Worm (Caenorhabditis elegans) whole organism, L4/young adult: ENCODE data around the gene ugt-5.

Experiments
- W03F9.2 ChIP-seq: fragments of 150-350 bp; optimal IDR thresholded peaks from 2 replicates; lab custom pipeline; 2014; ENCODE audit warnings: missing biosample characterization, missing genetic modification characterization
- dao-5 ChIP-seq: sonication (generic microtip); optimal IDR thresholded peaks from 2 replicates; lab custom pipeline; 2016; ENCODE audit warnings: missing genotype, missing genetic modification characterization, moderate library complexity, missing compliant biosample characterization
- him-1 ChIP-seq: sonication (generic microtip); optimal IDR thresholded peaks from 2 replicates; lab custom pipeline; 2016; ENCODE audit warnings: missing genotype, missing genetic modification reagents, missing genetic modification characterization, missing compliant biosample characterization

ugt-5 gene

DNA sequence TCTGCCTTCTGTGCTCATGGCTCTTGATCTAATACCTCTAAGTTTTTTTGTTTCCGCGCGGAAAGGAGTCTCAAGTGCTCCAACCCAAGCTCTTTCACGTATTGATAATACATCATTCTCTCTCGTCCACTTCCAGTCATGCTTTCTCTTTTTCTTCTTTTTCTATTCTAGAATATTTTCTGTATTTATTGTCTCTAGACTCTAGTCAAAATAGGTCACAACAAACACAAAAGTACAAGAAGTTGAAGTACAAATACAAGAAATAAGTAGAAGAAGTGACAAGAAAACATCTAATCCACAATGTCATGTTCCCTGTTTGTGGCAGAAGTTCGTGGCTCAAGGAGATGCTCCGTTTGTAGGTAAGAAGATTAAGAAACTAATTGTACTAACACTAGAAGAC is 19.5 kb downstream of the ugt-5 start, which contains the start of gene ZC455.1:
Gene ZC455.1, plus strand, starts transcription at position 301 of the 400 bp plus-strand sequence.
- TF ChIP-seq him-1 (no peak), W03F9.2 (tag; lab: Kevin White, UChicago) (no peak), dao-5 (tag; lab: Kevin White, UChicago) (no peak)

DNA sequence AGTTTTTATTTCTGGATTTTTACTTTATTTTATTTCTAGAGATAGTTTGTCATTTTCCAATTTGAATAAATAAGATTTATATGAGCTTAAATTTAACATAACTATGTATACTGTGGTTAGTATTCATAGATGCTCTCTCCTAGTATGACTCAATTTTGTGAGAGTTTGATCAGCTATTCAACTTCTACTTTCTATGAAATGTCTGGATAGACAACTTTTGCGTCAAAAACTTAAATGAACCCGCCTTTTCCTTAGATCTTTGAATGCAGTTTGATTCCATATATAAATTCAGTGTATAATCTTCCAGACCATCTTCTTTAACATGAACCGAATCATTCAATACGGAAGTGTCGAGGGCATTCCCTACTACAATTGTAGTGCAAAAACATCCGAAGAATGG is 23.8 kb downstream of the ugt-5 start, which contains the start of gene srt-43:
Gene srt-43, plus strand, starts transcription at position 301 of the 400 bp plus-strand sequence.
- TF ChIP-seq him-1: no peak
- no peak for TF ChIP-seq W03F9.2 (tag; lab: Kevin White, UChicago)
- no peak for TF ChIP-seq dao-5 (tag; lab: Kevin White, UChicago)

DNA sequence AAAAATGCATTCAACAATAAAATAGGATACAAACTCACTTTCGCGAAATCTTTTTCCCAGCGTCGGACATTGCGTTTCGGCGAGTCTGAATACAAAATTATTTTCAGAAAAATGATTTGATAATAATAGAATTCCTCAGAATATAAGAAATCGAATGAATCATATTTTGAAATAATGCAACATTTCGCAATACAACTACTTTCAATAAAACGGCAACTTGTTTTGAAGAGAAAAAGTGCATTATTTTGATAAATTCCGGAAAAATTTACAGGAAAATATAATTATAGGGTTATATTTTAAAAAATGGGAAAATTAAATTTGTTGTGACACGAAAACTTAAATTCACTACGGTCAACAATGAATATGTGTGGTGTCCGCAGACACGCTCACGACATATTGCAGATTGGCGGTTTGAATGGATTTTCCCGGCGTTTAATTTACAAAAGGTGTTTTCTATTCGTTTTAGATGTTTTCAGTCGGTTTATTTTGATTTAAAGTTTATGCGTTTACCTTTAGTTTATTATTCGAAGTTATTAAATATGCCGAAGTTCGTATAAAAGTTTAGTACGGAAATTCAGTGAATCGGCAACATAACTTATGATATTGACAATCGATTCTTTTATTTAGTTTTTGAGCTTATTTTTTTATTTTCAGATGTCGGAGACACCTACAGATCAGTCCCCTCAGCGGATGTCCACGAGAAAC is 29.3 kb downstream of the ugt-5 start, which contains the start of the genes abcf-1 and scc-3:
Gene abcf-1, minus strand, starts transcription at position 85 of the 705 bp plus-strand sequence.
Gene scc-3, plus strand, starts transcription at position 655 of the 705 bp plus-strand sequence.
- peak; percentile 11 for TF ChIP-seq W03F9.2 (tag; lab: Kevin White, UChicago)
- no peak for TF ChIP-seq dao-5 (tag; lab: Kevin White, UChicago)

ce11 chrV:12760913-12761312 is 31.9 kb downstream of the ugt-5 start, which contains the start of gene F18E2.15:
F18E2.15 (minus strand) TSS chrV:12761013.
- TF ChIP-seq W03F9.2 (tag; lab: Kevin White, UChicago) (no peak), dao-5 (tag; lab: Kevin White, UChicago) (no peak), him-1 (no peak)

DNA sequence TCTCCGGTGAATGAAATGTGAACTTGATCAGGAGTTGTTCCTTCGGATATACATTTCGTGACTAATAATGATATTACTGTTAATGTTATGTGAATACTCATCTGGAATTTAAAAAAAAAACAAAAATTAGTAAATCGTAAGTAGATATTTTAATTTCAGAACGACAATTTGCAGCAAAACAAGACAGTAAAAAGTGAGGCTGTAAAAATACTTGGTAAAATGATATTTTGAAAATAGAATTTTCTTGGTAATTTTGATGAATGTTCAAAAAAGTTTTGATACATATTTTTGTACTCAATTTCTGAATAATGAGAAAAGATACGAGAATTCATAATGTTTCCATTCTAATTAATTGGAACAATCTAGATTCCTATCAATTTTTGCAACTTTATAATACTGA is 33.1 kb downstream of the ugt-5 start, which contains the start of gene papl-1:
Gene papl-1, minus strand, starts transcription at position 101 of the 400 bp plus-strand sequence.
- TF ChIP-seq him-1 (no peak), W03F9.2 (tag; lab: Kevin White, UChicago) (no peak), dao-5 (tag; lab: Kevin White, UChicago) (no peak)

DNA sequence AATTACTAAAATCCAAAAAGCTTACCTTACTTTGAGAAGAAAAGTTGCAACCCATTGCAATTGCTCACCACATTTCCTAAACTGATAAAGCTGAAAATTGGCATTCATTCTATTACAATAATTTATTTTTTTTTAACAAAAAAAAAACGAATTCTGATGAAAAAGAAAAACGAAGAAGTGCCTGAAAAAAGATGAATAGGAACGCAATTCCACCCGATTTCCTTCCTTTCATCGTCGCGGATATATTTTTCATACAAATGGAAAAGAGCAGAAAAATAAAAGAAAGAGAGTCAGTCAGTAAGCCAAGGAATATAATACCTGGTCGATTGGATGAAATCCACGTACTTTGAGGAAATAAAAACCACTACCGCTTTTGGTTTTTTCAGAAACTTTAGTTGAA is 37.9 kb downstream of the ugt-5 start, which contains the start of gene gpa-13:
Gene gpa-13, minus strand, starts transcription at position 101 of the 400 bp plus-strand sequence.
- TF ChIP-seq him-1 (no peak), dao-5 (tag; lab: Kevin White, UChicago) (no peak), W03F9.2 (tag; lab: Kevin White, UChicago) (no peak)

DNA sequence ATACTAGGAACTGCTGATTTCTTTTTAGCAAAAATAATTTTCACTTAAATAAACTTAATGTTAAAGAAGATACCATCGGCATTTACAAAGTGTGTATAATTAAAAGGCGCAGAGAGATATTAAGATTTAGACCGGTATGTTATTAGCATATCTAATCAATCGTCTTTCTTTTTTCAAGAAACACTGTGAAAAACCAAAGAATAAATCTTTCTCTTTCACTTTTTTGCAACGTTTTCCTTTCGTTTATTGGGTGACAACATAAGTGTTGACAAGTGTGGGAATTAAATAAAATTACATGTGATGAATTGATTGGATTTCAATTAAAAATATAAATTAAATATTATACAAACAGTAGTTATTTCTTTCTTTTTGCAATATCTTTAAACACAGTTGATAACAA is 40.4 kb downstream of the ugt-5 start, which contains the start of gene C15C8.8:
Gene C15C8.8, minus strand, starts transcription at position 101 of the 400 bp plus-strand sequence.
- TF ChIP-seq him-1 (no peak), dao-5 (tag; lab: Kevin White, UChicago) (no peak), W03F9.2 (tag; lab: Kevin White, UChicago) (no peak)

ce11 chrV:12751495-12752050 is 41.2 kb downstream of the ugt-5 start, which contains the start of gene C15C8.6:
C15C8.6 (minus strand) TSS chrV:12751545.
- TF ChIP-seq him-1: no peak
- no peak for TF ChIP-seq dao-5 (tag; lab: Kevin White, UChicago)
- TF ChIP-seq W03F9.2 (tag; lab: Kevin White, UChicago): no peak

ce11 chrV:12749558-12749957 is 43.2 kb downstream of the ugt-5 start:
- no peak for TF ChIP-seq dao-5 (tag; lab: Kevin White, UChicago)
- TF ChIP-seq W03F9.2 (tag; lab: Kevin White, UChicago): no peak
- no peak for TF ChIP-seq him-1

ce11 chrV:12747856-12748255 is 44.9 kb downstream of the ugt-5 start, which contains the start of gene C15C8.5:
C15C8.5 (plus strand) TSS chrV:12748007.
- no peak for TF ChIP-seq him-1
- no peak for TF ChIP-seq dao-5 (tag; lab: Kevin White, UChicago)
- TF ChIP-seq W03F9.2 (tag; lab: Kevin White, UChicago): no peak

DNA sequence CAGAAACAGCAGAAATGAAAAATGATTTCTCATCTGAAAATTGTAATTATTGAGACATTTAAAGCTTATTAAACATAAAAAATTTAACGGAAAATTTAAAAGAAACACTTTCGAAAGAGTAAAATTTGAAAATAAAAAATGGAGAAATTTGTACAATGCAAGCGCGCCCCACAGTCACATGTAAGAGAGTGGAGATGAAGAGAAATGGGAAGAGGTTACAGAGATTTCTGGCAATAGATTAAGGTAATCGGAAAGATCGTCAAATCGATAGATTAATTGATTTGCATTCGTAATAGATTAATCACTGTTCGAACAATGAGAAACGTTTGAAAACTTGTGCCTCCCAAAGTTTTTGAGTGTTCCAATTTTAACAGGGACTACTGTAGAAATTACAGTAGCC is 45.3 kb downstream of the ugt-5 start, which contains the start of gene C15C8.4:
Gene C15C8.4, minus strand, starts transcription at position 33 of the 400 bp plus-strand sequence.
- no peak for TF ChIP-seq dao-5 (tag; lab: Kevin White, UChicago)
- TF ChIP-seq W03F9.2 (tag; lab: Kevin White, UChicago): no peak
- no peak for TF ChIP-seq him-1

DNA sequence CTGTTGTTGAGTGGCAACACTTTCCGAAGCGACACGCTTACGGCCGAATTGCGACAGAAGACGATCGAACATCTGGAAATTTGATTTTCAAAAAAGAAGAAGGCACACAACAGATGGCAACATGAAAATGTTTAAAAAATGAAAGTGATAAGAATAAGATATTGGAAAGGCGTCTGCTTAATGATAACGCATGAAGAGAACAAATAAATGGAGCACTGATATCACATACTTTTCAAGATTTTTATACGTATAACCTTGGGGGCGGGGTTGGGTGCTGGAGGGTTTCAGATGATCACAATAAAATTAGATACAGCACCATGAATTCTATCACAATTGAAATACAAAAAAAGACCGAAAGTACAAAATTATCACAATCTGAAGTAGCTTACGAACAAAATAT is 47.8 kb downstream of the ugt-5 start, which contains the start of gene C15C8.7:
Gene C15C8.7, minus strand, starts transcription at position 72 of the 400 bp plus-strand sequence.
- no peak for TF ChIP-seq him-1
- TF ChIP-seq dao-5 (tag; lab: Kevin White, UChicago): no peak
- no peak for TF ChIP-seq W03F9.2 (tag; lab: Kevin White, UChicago)

- TF ChIP-seq W03F9.2 (tag; lab: Kevin White, UChicago) (no peak), him-1 (no peak), dao-5 (tag; lab: Kevin White, UChicago) (no peak)
Observed at ce11 chrV:12743778-12744502, 48.8 kb downstream of the ugt-5 start.
